Worm (Caenorhabditis elegans): Measurements from ENCODE around the gene aqp-12.

- no peak for TF ChIP-seq pros-1 (tag; optimal IDR thresholded peaks at IDR 0.05)
- TF ChIP-seq pqm-1 (tag; optimal IDR thresholded peaks at IDR 0.05): no peak
- TF ChIP-seq madf-2 (tag; optimal IDR thresholded peaks at IDR 0.05): no peak
- TF ChIP-seq lim-6 (tag; optimal IDR thresholded peaks at IDR 0.05): no peak
- TF ChIP-seq fax-1 (tag; optimal IDR thresholded peaks at IDR 0.05): no peak
- no peak for TF ChIP-seq pha-4 (tag; optimal IDR thresholded peaks at IDR 0.05)
These were observed 1.6 kb downstream of the aqp-12 start for ce11 chrII:12204617-12205016.
